Worm (Caenorhabditis elegans): ENCODE measurements around the gene F01D5.8.

Gene F01D5.8

ce11 chrII:14051474-14051934, 41.0 kb downstream of the F01D5.8 start:
- TF ChIP-seq nhr-23 (tag; optimal IDR thresholded peaks at IDR 0.05) (peak; percentile 17), pqm-1 (tag; optimal IDR thresholded peaks at IDR 0.05) (peak; percentile 31), nhr-43 (tag; optimal IDR thresholded peaks at IDR 0.05; ENCODE audit: poor library complexity, severe bottlenecking) (no peak), nhr-11 (tag; optimal IDR thresholded peaks at IDR 0.05) (no peak), elt-2 (tag; optimal IDR thresholded peaks at IDR 0.05) (peak; percentile 54), pha-4 (tag; optimal IDR thresholded peaks at IDR 0.05) (peak; percentile 39), lsy-12 (tag; optimal IDR thresholded peaks at IDR 0.05) (no peak)

- TF ChIP-seq fkh-2 (tag; optimal IDR thresholded peaks at IDR 0.05) (no peak), nhr-28 (tag; optimal IDR thresholded peaks at IDR 0.05) (no peak), elt-1 (tag; optimal IDR thresholded peaks at IDR 0.05) (no peak), daf-12 (tag; optimal IDR thresholded peaks at IDR 0.05) (no peak), fkh-10 (GFP tag; optimal IDR thresholded peaks at IDR 0.05) (no peak), fos-1 (tag; optimal IDR thresholded peaks at IDR 0.05) (no peak), lin-15B (tag; optimal IDR thresholded peaks at IDR 0.05) (no peak), nhr-237 (tag; optimal IDR thresholded peaks at IDR 0.05) (no peak), nfya-1 (tag; optimal IDR thresholded peaks at IDR 0.05; ENCODE audit: insufficient read depth) (no peak), lin-39 (tag; optimal IDR thresholded peaks at IDR 0.05) (no peak), egl-27 (tag; optimal IDR thresholded peaks at IDR 0.05) (no peak), eor-1 (tag; optimal IDR thresholded peaks at IDR 0.05) (no peak), ZK546.5 (tag; optimal IDR thresholded peaks at IDR 0.05) (no peak), pqm-1 (tag; optimal IDR thresholded peaks at IDR 0.05) (no peak)
Measured at ce11 chrII:14052204-14052603, 41.7 kb downstream of the F01D5.8 start, which contains the start of gene daf-5. daf-5 (minus strand) TSS chrII:14052304.

DNA sequence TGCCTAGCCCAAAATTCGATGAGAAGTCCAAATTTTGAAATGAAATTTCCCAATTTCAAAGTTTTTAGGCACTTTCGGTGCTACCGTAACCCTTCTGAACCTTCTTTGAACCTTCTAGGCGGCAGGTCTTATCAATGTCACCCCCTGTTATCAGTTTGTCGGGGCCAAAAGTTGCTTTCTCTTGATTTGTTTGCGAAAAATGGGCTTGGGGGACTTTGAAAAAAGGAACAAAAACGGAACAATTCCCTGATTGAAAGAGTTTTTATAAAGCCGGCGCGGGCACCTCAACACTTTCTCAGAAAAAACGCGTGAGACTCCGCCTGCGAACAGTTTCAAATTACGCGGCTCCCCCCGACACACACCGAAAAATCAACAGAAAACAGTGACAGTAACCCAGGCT, 42.6 kb downstream of the F01D5.8 start:
- TF ChIP-seq nhr-11 (tag; optimal IDR thresholded peaks at IDR 0.05) (no peak), elt-2 (tag; optimal IDR thresholded peaks at IDR 0.05) (peak; percentile 60), lin-15B (tag; optimal IDR thresholded peaks at IDR 0.05) (no peak), nhr-28 (tag; optimal IDR thresholded peaks at IDR 0.05) (no peak), nhr-12 (tag; optimal IDR thresholded peaks at IDR 0.05) (no peak), jun-1 (tag; optimal IDR thresholded peaks at IDR 0.05) (no peak), fkh-2 (tag; optimal IDR thresholded peaks at IDR 0.05) (no peak), hmg-11 (tag; optimal IDR thresholded peaks at IDR 0.05) (no peak)

- TF ChIP-seq pqm-1 (tag; optimal IDR thresholded peaks at IDR 0.05) (peak; percentile 48), nhr-43 (tag; optimal IDR thresholded peaks at IDR 0.05; ENCODE audit: poor library complexity, severe bottlenecking) (no peak), elt-2 (tag; optimal IDR thresholded peaks at IDR 0.05) (peak; percentile 74)
Measured at ce11 chrII:14055717-14056116, 45.2 kb downstream of the F01D5.8 start.

ce11 chrII:14059767-14060166, 49.3 kb downstream of the F01D5.8 start, which contains the start of gene rpb-11:
rpb-11 (plus strand) TSS chrII:14060085.
- TF ChIP-seq elt-3 (tag; optimal IDR thresholded peaks at IDR 0.05) (no peak), hmg-11 (tag; optimal IDR thresholded peaks at IDR 0.05) (peak; percentile 58), fkh-10 (GFP tag; optimal IDR thresholded peaks at IDR 0.05) (peak; percentile 81), aly-2 (tag; optimal IDR thresholded peaks at IDR 0.05) (peak; percentile 56), jun-1 (tag; optimal IDR thresholded peaks at IDR 0.05) (peak; percentile 88), nhr-77 (tag; optimal IDR thresholded peaks at IDR 0.05) (peak; percentile 95), pha-4 (tag; optimal IDR thresholded peaks at IDR 0.05) (peak; percentile 98), nhr-12 (tag; optimal IDR thresholded peaks at IDR 0.05) (no peak), nhr-237 (tag; optimal IDR thresholded peaks at IDR 0.05) (no peak), R02D3.7 (tag; optimal IDR thresholded peaks at IDR 0.05) (peak; percentile 85), zag-1 (tag; optimal IDR thresholded peaks at IDR 0.05) (peak; percentile 44), lin-15B (tag; optimal IDR thresholded peaks at IDR 0.05) (peak; percentile 94), snpc-4 (tag; optimal IDR thresholded peaks at IDR 0.05) (peak; percentile 92), pqm-1 (tag; optimal IDR thresholded peaks at IDR 0.05) (peak; percentile 56), ceh-9 (tag; optimal IDR thresholded peaks at IDR 0.05) (no peak), ceh-28 (tag; optimal IDR thresholded peaks at IDR 0.05) (peak; percentile 81), sea-2 (GFP tag; optimal IDR thresholded peaks at IDR 0.05) (no peak), ceh-82 (tag; optimal IDR thresholded peaks at IDR 0.05) (peak; percentile 80), nhr-11 (tag; optimal IDR thresholded peaks at IDR 0.05) (no peak), lsy-12 (tag; optimal IDR thresholded peaks at IDR 0.05) (peak; percentile 83), nhr-23 (tag; optimal IDR thresholded peaks at IDR 0.05) (peak; percentile 97), tbx-2 (tag; optimal IDR thresholded peaks at IDR 0.05) (peak; percentile 91), unc-62 (GFP tag; optimal IDR thresholded peaks at IDR 0.05) (peak; percentile 26), elt-1 (tag; optimal IDR thresholded peaks at IDR 0.05) (peak; percentile 66), elt-2 (tag; optimal IDR thresholded peaks at IDR 0.05) (peak; percentile 72), nhr-43 (tag; optimal IDR thresholded peaks at IDR 0.05; ENCODE audit: poor library complexity, severe bottlenecking) (peak; percentile 90), fkh-2 (tag; optimal IDR thresholded peaks at IDR 0.05) (no peak), ama-1 (optimal IDR thresholded peaks at IDR 0.05) (no peak), mdl-1 (tag; optimal IDR thresholded peaks at IDR 0.05) (no peak), skn-1 (tag; optimal IDR thresholded peaks at IDR 0.05) (peak; percentile 85), egl-5 (tag; optimal IDR thresholded peaks at IDR 0.05) (no peak), lin-39 (tag; optimal IDR thresholded peaks at IDR 0.05) (peak; percentile 67), nfya-1 (tag; optimal IDR thresholded peaks at IDR 0.05; ENCODE audit: insufficient read depth) (peak; percentile 93), egl-27 (tag; optimal IDR thresholded peaks at IDR 0.05) (no peak), nhr-25 (tag; optimal IDR thresholded peaks at IDR 0.05) (peak; percentile 84)
